Fruit fly (Drosophila melanogaster) S2 (cell line): ENCODE results near the gene CG10226.

Experiments
- CG8478 ChIP-seq: fragments of >200 bp; optimal IDR thresholded peaks from 2 replicates; lab custom pipeline; 2018
- CTCF ChIP-seq, 2 experiments: fragments of >200 bp; optimal IDR thresholded peaks; 2 replicates each; lab custom pipeline; 2018

- TF ChIP-seq CG8478 (lab: Kevin White, UChicago) = no peak
- no peak for TF ChIP-seq CTCF (optimal IDR thresholded peaks at IDR 0.05; lab: Kevin White, UChicago)
Measured at dm6 chr3L:6188995-6189927, 50.6 kb downstream of the CG10226 start, which contains the start of the genes D19A and CG7386.
